Fruit fly (Drosophila melanogaster): ENCODE data around the gene Vml.

Vml gene

dm6 chrX:2301613-2302522 lies 26.2 kb downstream of the Vml start (continued):
- TF ChIP-seq CG1233 (GFP tag; optimal IDR thresholded peaks at IDR 0.05) (peak; percentile 78), Optix (GFP tag; IDR thresholded peaks at IDR 0.05) (peak; percentile 78; the same call in 2 of the 3 replicates), chinmo (GFP tag; IDR thresholded peaks at IDR 0.05; ENCODE audit: partially characterized antibody) (peak; percentile 83), Dip3 (GFP tag; optimal IDR thresholded peaks at IDR 0.05) (peak; percentile 54), CG13296 (GFP tag; optimal IDR thresholded peaks at IDR 0.05) (peak; percentile 79), MBD-R2 (GFP tag; IDR thresholded peaks at IDR 0.05) (peak; percentile 43; the same call in 1 of the 2 replicates), nmo (GFP tag; optimal IDR thresholded peaks at IDR 0.05) (peak; percentile 90), cato (GFP tag; optimal IDR thresholded peaks at IDR 0.05; ENCODE audit: borderline replicate concordance) (peak; percentile 50), croc (GFP tag; conservative IDR thresholded peaks at IDR 0.05) (peak; percentile 81), CG12071 (GFP tag; optimal IDR thresholded peaks at IDR 0.05) (peak; percentile 86), maf-S (GFP tag; optimal IDR thresholded peaks at IDR 0.05) (peak; percentile 71), tap (tag; optimal IDR thresholded peaks at IDR 0.05) (peak; percentile 81), tna (GFP tag; IDR thresholded peaks at IDR 0.05; ENCODE audit: partially characterized antibody) (no peak), danr (GFP tag; IDR thresholded peaks at IDR 0.05) (peak; percentile 82), sug (tag; optimal IDR thresholded peaks at IDR 0.05) (peak; percentile 51), odd (GFP tag; optimal IDR thresholded peaks at IDR 0.05) (peak; percentile 62), CG14050 (GFP tag; IDR thresholded peaks at IDR 0.05) (peak; percentile 72), CG17359 (tag; optimal IDR thresholded peaks at IDR 0.05) (peak; percentile 82), ara (GFP tag; IDR thresholded peaks at IDR 0.05) (peak; percentile 87), CG13424 (tag; optimal IDR thresholded peaks at IDR 0.05) (peak; percentile 83), luna (GFP tag; optimal IDR thresholded peaks at IDR 0.05) (peak; percentile 52), CG15479 (GFP tag; optimal IDR thresholded peaks at IDR 0.05) (no peak), CG18262 (tag; optimal IDR thresholded peaks at IDR 0.05) (peak; percentile 86), dmrt11E (tag; optimal IDR thresholded peaks at IDR 0.05) (peak; percentile 77), Usf (GFP tag; optimal IDR thresholded peaks at IDR 0.05) (peak; percentile 72), chm (GFP tag; IDR thresholded peaks at IDR 0.05) (peak; percentile 59; the same call in 1 of the 2 replicates), bab2 (GFP tag; optimal IDR thresholded peaks at IDR 0.05) (peak; percentile 81), CG16779 (GFP tag; IDR thresholded peaks at IDR 0.05) (no peak), CG11504 (tag; optimal IDR thresholded peaks at IDR 0.05) (peak; percentile 87), Trl (optimal IDR thresholded peaks at IDR 0.05) (no peak), Trl (GFP tag; optimal IDR thresholded peaks at IDR 0.05) (peak; percentile 86), CG13894 (tag; optimal IDR thresholded peaks at IDR 0.05) (no peak), Blimp-1 (GFP tag; optimal IDR thresholded peaks at IDR 0.05) (peak; percentile 81), CG31365 (tag; optimal IDR thresholded peaks at IDR 0.05) (peak; percentile 46), Hmx (GFP tag; optimal IDR thresholded peaks at IDR 0.05) (peak; percentile 28), CG3407 (GFP tag; optimal IDR thresholded peaks at IDR 0.05) (peak; percentile 77), aop (GFP tag; IDR thresholded peaks at IDR 0.05) (no peak), vnd (GFP tag; IDR thresholded peaks at IDR 0.05; ENCODE audit: partially characterized antibody) (no peak), dati (GFP tag; IDR thresholded peaks at IDR 0.05) (no peak), row (GFP tag; IDR thresholded peaks at IDR 0.05) (peak; percentile 82), Dref (GFP tag; IDR thresholded peaks at IDR 0.05) (no peak), Hmr (GFP tag; optimal IDR thresholded peaks at IDR 0.05) (peak; percentile 79), CG3995 (GFP tag; optimal IDR thresholded peaks at IDR 0.05) (peak; percentile 20), ken (GFP tag; IDR thresholded peaks at IDR 0.05) (peak; percentile 74; the same call in 2 of the 3 replicates), CG6689 (GFP tag; IDR thresholded peaks at IDR 0.05) (peak; percentile 90), CG2712 (tag; optimal IDR thresholded peaks at IDR 0.05) (peak; percentile 84), CG7271 (tag; optimal IDR thresholded peaks at IDR 0.05) (no peak), Sox102F (GFP tag; optimal IDR thresholded peaks at IDR 0.05) (peak; percentile 83), CG9932 (GFP tag; IDR thresholded peaks at IDR 0.05) (peak; percentile 68)

Measured in whole organism, embryonic.